Fruit fly (Drosophila melanogaster): Measurements from ENCODE around the gene CG34268.

DNA sequence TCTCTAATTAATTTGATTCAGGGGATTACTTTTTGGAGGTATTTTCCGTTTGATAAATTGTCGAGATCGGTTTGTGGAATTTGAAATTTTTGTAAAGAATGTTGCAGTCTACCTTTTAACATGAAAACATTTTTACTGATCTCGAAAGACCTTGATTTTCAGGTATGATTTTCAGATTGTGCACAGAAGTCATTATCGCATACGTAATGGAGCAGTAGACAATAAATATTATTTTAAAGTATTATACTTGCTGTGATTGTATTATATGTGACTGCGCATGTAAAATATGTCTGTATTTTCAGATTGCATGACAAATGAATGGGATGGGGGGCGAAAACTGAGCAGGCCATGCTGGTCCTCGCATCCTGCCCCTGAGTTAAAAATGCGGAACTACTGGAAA is 27.3 kb downstream of the CG34268 start, which contains the start of gene CG34269:
- TF ChIP-seq br (GFP tag; optimal IDR thresholded peaks at IDR 0.05) (no peak), woc (GFP tag; optimal IDR thresholded peaks at IDR 0.05) (no peak), dsf (GFP tag; optimal IDR thresholded peaks at IDR 0.05; ENCODE audit: borderline replicate concordance) (no peak), HLH106 (tag; optimal IDR thresholded peaks at IDR 0.05) (no peak), fru (GFP tag; optimal IDR thresholded peaks at IDR 0.05) (no peak)

Data from whole organism, wandering third instar larva.